Fruit fly (Drosophila melanogaster) whole organism, embryonic: ENCODE results near the gene RhoGAP93B.

Source experiments
- ATbp ChIP-seq: fragments of 200-800 bp; sonication (Bioruptor generic); optimal IDR thresholded peaks from 2 replicates; lab custom pipeline; 2017; ENCODE audit warnings: missing biosample characterization, mild to moderate bottlenecking, missing genetic modification characterization, missing genetic modification reagents
- Ada2b ChIP-seq: fragments of 200-800 bp; sonication (Bioruptor generic); IDR thresholded peaks from 2 replicates; pipeline ENCODE4 v1.3.6; 2022; ENCODE audit warnings: missing biosample characterization, missing genetic modification characterization
- Atf-2 ChIP-seq: fragments of 200-800 bp; sonication (Bioruptor generic); optimal IDR thresholded peaks from 2 replicates; lab custom pipeline; 2016; ENCODE audit warnings: missing biosample characterization, missing genetic modification characterization
- Atf3 ChIP-seq: fragments of 200-800 bp; sonication (Bioruptor generic); optimal IDR thresholded peaks from 3 replicates; lab custom pipeline; 2016; ENCODE audit warnings: missing biosample characterization, missing genetic modification characterization
- B-H2 ChIP-seq: fragments of 200-800 bp; sonication (Bioruptor generic); optimal IDR thresholded peaks from 2 replicates; lab custom pipeline; 2018; ENCODE audit warnings: missing biosample characterization, mild to moderate bottlenecking, missing genetic modification characterization
- Bgb ChIP-seq: fragments of 200-800 bp; sonication (Bioruptor generic); IDR thresholded peaks from 2 replicates; pipeline ENCODE4 v1.3.6; 2022; ENCODE audit warnings: missing biosample characterization, missing genetic modification characterization; ENCODE audit not compliant: partially characterized antibody
- BtbVII ChIP-seq: fragments of 200-800 bp; sonication (Bioruptor generic); optimal IDR thresholded peaks from 3 replicates; lab custom pipeline; 2017; ENCODE audit warnings: missing biosample characterization, mild to moderate bottlenecking, missing genetic modification characterization
- CG14050 ChIP-seq: fragments of 200-800 bp; sonication (Bioruptor generic); IDR thresholded peaks from 3 replicates; pipeline ENCODE4 v1.3.6; 2022; ENCODE audit warnings: missing biosample characterization, missing genetic modification characterization
- CG16863 ChIP-seq: fragments of 200-800 bp; sonication (Bioruptor generic); optimal IDR thresholded peaks from 3 replicates; lab custom pipeline; 2016; ENCODE audit warnings: missing biosample characterization, missing genetic modification characterization
- CG18011 ChIP-seq: fragments of 200-800 bp; sonication (Bioruptor generic); optimal IDR thresholded peaks from 2 replicates; lab custom pipeline; 2017; ENCODE audit warnings: missing biosample characterization, missing genetic modification characterization, mild to moderate bottlenecking, moderate library complexity, missing genotype
- CG2678 ChIP-seq: fragments of 200-800 bp; sonication (Bioruptor generic); optimal IDR thresholded peaks from 3 replicates; lab custom pipeline; 2019; ENCODE audit warnings: missing biosample characterization, mild to moderate bottlenecking, missing genetic modification characterization, moderate library complexity
- CG30431 ChIP-seq: fragments of 200-800 bp; sonication (Bioruptor generic); optimal IDR thresholded peaks from 2 replicates; lab custom pipeline; 2017; ENCODE audit warnings: missing biosample characterization, missing genetic modification characterization
- CG33213 ChIP-seq: fragments of 200-800 bp; sonication (Bioruptor generic); optimal IDR thresholded peaks from 3 replicates; lab custom pipeline; 2016; ENCODE audit warnings: missing biosample characterization, missing genetic modification characterization
- CG4282 ChIP-seq: fragments of 200-800 bp; sonication (Bioruptor generic); optimal IDR thresholded peaks from 2 replicates; lab custom pipeline; 2016; ENCODE audit warnings: missing biosample characterization, missing genetic modification characterization
- CG5180 ChIP-seq: fragments of 200-800 bp; sonication (Bioruptor generic); optimal IDR thresholded peaks from 3 replicates; lab custom pipeline; 2017; ENCODE audit warnings: missing biosample characterization, missing genetic modification characterization, mild to moderate bottlenecking, moderate library complexity, missing genetic modification reagents
- CG6272 ChIP-seq: fragments of 200-800 bp; sonication (Bioruptor generic); IDR thresholded peaks from 2 replicates; pipeline ENCODE4 v1.3.6; 2022; ENCODE audit warnings: missing biosample characterization, missing genetic modification characterization
- CG6813 ChIP-seq: fragments of 200-800 bp; sonication (Bioruptor generic); optimal IDR thresholded peaks from 2 replicates; lab custom pipeline; 2017; ENCODE audit warnings: missing biosample characterization, missing genetic modification characterization, mild to moderate bottlenecking, moderate library complexity, missing genetic modification reagents
- CG6854 ChIP-seq: fragments of 200-800 bp; sonication (Bioruptor generic); optimal IDR thresholded peaks from 3 replicates; lab custom pipeline; 2017; ENCODE audit warnings: missing biosample characterization, mild to moderate bottlenecking, missing genetic modification characterization
- CG7357 ChIP-seq: fragments of 200-800 bp; sonication (Bioruptor generic); IDR thresholded peaks from 3 replicates; pipeline ENCODE4 v1.3.6; 2022; ENCODE audit warnings: missing biosample characterization, missing genetic modification characterization
- CG8944 ChIP-seq: fragments of 200-800 bp; sonication (Bioruptor generic); optimal IDR thresholded peaks from 3 replicates; lab custom pipeline; 2016; ENCODE audit warnings: missing biosample characterization, missing genetic modification characterization
- Dip3 ChIP-seq: fragments of 200-800 bp; sonication (Bioruptor generic); optimal IDR thresholded peaks from 3 replicates; lab custom pipeline; 2016; ENCODE audit warnings: missing biosample characterization, missing genetic modification characterization
- Gsc ChIP-seq: fragments of 200-800 bp; sonication (Bioruptor generic); IDR thresholded peaks from 2 replicates; pipeline ENCODE4 v1.3.6; 2022; ENCODE audit warnings: missing biosample characterization, missing genetic modification characterization
- H15 ChIP-seq: fragments of 200-800 bp; sonication (Bioruptor generic); IDR thresholded peaks from 3 replicates; pipeline ENCODE4 v1.3.6; 2022; ENCODE audit warnings: missing biosample characterization, missing genetic modification characterization
- HLHmδ ChIP-seq: fragments of 200-800 bp; sonication (Bioruptor generic); optimal IDR thresholded peaks from 2 replicates; lab custom pipeline; 2018; ENCODE audit warnings: missing biosample characterization, mild to moderate bottlenecking, missing genetic modification characterization, moderate library complexity
- HmgZ ChIP-seq: fragments of 200-800 bp; sonication (Bioruptor generic); optimal IDR thresholded peaks from 2 replicates; lab custom pipeline; 2018; ENCODE audit warnings: missing biosample characterization, mild to moderate bottlenecking, missing genetic modification characterization
- NfI ChIP-seq: fragments of 200-800 bp; sonication (Bioruptor generic); optimal IDR thresholded peaks from 3 replicates; lab custom pipeline; 2018; ENCODE audit warnings: missing biosample characterization, mild to moderate bottlenecking, missing genetic modification characterization, moderate library complexity
- Sry-β ChIP-seq: fragments of 200-800 bp; sonication (Bioruptor generic); optimal IDR thresholded peaks from 2 replicates; lab custom pipeline; 2018; ENCODE audit warnings: missing biosample characterization, mild to moderate bottlenecking, missing genetic modification characterization, moderate library complexity
- Stat92E ChIP-seq, 3 experiments: fragments of >200 bp in 2 of 3; fragments of 200-800 bp in 1 of 3; sonication (Bioruptor generic) in 1 of 3; optimal IDR thresholded peaks; 2 replicates each; lab custom pipeline; 2017 to 2019; ENCODE audit warnings: missing biosample characterization in 3 of 3, missing genetic modification characterization in 3 of 3, mild to moderate bottlenecking in 1 of 3, moderate library complexity in 1 of 3
- ci ChIP-seq: fragments of 200-800 bp; sonication (Bioruptor generic); IDR thresholded peaks from 3 replicates; pipeline ENCODE4 v1.3.6; 2022; ENCODE audit warnings: missing biosample characterization, missing genetic modification characterization
- corto ChIP-seq: fragments of 200-800 bp; sonication (Bioruptor generic); optimal IDR thresholded peaks from 2 replicates; lab custom pipeline; 2016; ENCODE audit warnings: missing biosample characterization, mild to moderate bottlenecking, missing genetic modification characterization, moderate library complexity
- dm ChIP-seq: fragments of 200-800 bp; sonication (Bioruptor generic); optimal IDR thresholded peaks from 3 replicates; lab custom pipeline; 2016; ENCODE audit warnings: missing biosample characterization, missing genetic modification characterization
- nerfin-2 ChIP-seq: fragments of 200-800 bp; sonication (Bioruptor generic); IDR thresholded peaks from 2 replicates; pipeline ENCODE4 v1.3.6; 2022; ENCODE audit warnings: missing biosample characterization, missing genetic modification characterization; ENCODE audit not compliant: partially characterized antibody
- onecut ChIP-seq: fragments of 200-800 bp; sonication (Bioruptor generic); IDR thresholded peaks from 2 replicates; pipeline ENCODE4 v1.3.6; 2022; ENCODE audit warnings: missing biosample characterization, missing genetic modification characterization
- p53 ChIP-seq: fragments of 200-800 bp; sonication (Bioruptor generic); optimal IDR thresholded peaks from 2 replicates; lab custom pipeline; 2016; ENCODE audit warnings: missing biosample characterization, missing genetic modification characterization
- psq ChIP-seq: fragments of 200-800 bp; sonication (Bioruptor generic); optimal IDR thresholded peaks from 2 replicates; lab custom pipeline; 2017; ENCODE audit warnings: missing biosample characterization, missing genetic modification characterization
- sc ChIP-seq, 3 experiments: fragments of >200 bp in 2 of 3; fragments of 200-800 bp in 1 of 3; sonication (Bioruptor generic) in 1 of 3; optimal IDR thresholded peaks; 2 replicates in 2 of 3; 3 replicates in 1 of 3; lab custom pipeline; 2017; ENCODE audit warnings: mild to moderate bottlenecking in 1 of 3, missing biosample characterization in 1 of 3, missing genetic modification characterization in 1 of 3, missing genetic modification reagents in 1 of 3
- schlank ChIP-seq: fragments of 200-800 bp; sonication (Bioruptor generic); optimal IDR thresholded peaks from 2 replicates; lab custom pipeline; 2018; ENCODE audit warnings: missing biosample characterization, mild to moderate bottlenecking, missing genetic modification characterization
- sens-2 ChIP-seq: fragments of 200-800 bp; sonication (Bioruptor generic); IDR thresholded peaks from 2 replicates; pipeline ENCODE4 v1.3.6; 2022; ENCODE audit warnings: missing biosample characterization, missing genetic modification characterization
- seq ChIP-seq: fragments of 200-800 bp; sonication (Bioruptor generic); IDR thresholded peaks from 2 replicates; pipeline ENCODE4 v1.3.6; 2022; ENCODE audit warnings: missing biosample characterization, missing genetic modification characterization
- sqz ChIP-seq: fragments of 200-800 bp; sonication (Bioruptor generic); optimal IDR thresholded peaks from 3 replicates; lab custom pipeline; 2018; ENCODE audit warnings: missing biosample characterization, mild to moderate bottlenecking, missing genetic modification characterization
- z ChIP-seq: fragments of 200-800 bp; sonication (Bioruptor generic); IDR thresholded peaks from 3 replicates; pipeline ENCODE4 v1.3.6; 2022; ENCODE audit warnings: missing biosample characterization, missing genetic modification characterization
- zen2 ChIP-seq: fragments of 200-800 bp; sonication (Bioruptor generic); IDR thresholded peaks from 3 replicates; pipeline ENCODE4 v1.3.6; 2022; ENCODE audit warnings: missing biosample characterization, missing genetic modification characterization; ENCODE audit not compliant: partially characterized antibody
- zf30C ChIP-seq: fragments of 200-800 bp; sonication (Bioruptor generic); optimal IDR thresholded peaks from 3 replicates; lab custom pipeline; 2018; ENCODE audit warnings: missing biosample characterization, mild to moderate bottlenecking, missing genetic modification characterization

RhoGAP93B gene

dm6 chr3R:21112742-21113465, 15.3 kb upstream of the RhoGAP93B start (continued):
- TF ChIP-seq HmgZ (tag; lab: Kevin White, UChicago) (peak; percentile 91), corto (GFP tag; lab: Kevin White, UChicago) (no peak), CG14050 (GFP tag; lab: Robert Waterston, UW) (peak; percentile 74), sc (optimal IDR thresholded peaks at IDR 0.05; lab: Kevin White, UChicago) (no peak), sc (GFP tag; optimal IDR thresholded peaks at IDR 0.05; lab: Kevin White, UChicago) (peak; percentile 72), CG30431 (GFP tag; lab: Kevin White, UChicago) (peak; percentile 78), Atf-2 (GFP tag; lab: Kevin White, UChicago) (peak; percentile 90), HLHmδ (GFP tag; lab: Kevin White, UChicago) (no peak), Stat92E (GFP tag; optimal IDR thresholded peaks at IDR 0.05; lab: Kevin White, UChicago) (no peak), CG4282 (GFP tag; lab: Kevin White, UChicago) (peak; percentile 83), Bgb (GFP tag; lab: Robert Waterston, UW) (no peak), CG7357 (GFP tag; lab: Robert Waterston, UW) (peak; percentile 74), CG5180 (GFP tag; lab: Kevin White, UChicago) (peak; percentile 40), dm (peak; percentile 81), NfI (GFP tag; lab: Kevin White, UChicago) (peak; percentile 87), zf30C (peak; percentile 88), CG8944 (peak; percentile 61), ci (peak; percentile 94), B-H2 (peak; percentile 63), schlank (tag; lab: Kevin White, UChicago) (peak; percentile 72), CG18011 (GFP tag; lab: Kevin White, UChicago) (peak; percentile 75), CG6272 (GFP tag; lab: Robert Waterston, UW) (peak; percentile 61), seq (GFP tag; lab: Robert Waterston, UW) (peak; percentile 80), nerfin-2 (GFP tag; lab: Robert Waterston, UW) (no peak), CG6813 (GFP tag; lab: Kevin White, UChicago) (peak; percentile 91), BtbVII (peak; percentile 86), sqz (no peak), Ada2b (GFP tag; lab: Robert Waterston, UW) (peak; percentile 90), psq (GFP tag; lab: Kevin White, UChicago) (peak; percentile 61), Dip3 (GFP tag; lab: Kevin White, UChicago) (peak; percentile 87), CG16863 (peak; percentile 87), zen2 (no peak), sens-2 (GFP tag; lab: Robert Waterston, UW) (peak; percentile 73), CG33213 (GFP tag; lab: Kevin White, UChicago) (peak; percentile 83), z (GFP tag; lab: Robert Waterston, UW) (no peak), CG6854 (GFP tag; lab: Kevin White, UChicago) (peak; percentile 79), Gsc (GFP tag; lab: Robert Waterston, UW) (0 out of 2 replicates have a peak, but pooled peaks have one; percentile 24), ATbp (GFP tag; lab: Kevin White, UChicago) (peak; percentile 94), p53 (GFP tag; lab: Kevin White, UChicago) (peak; percentile 46), Atf3 (GFP tag; lab: Kevin White, UChicago) (peak; percentile 77), Sry-β (GFP tag; lab: Kevin White, UChicago) (peak; percentile 50), onecut (GFP tag; lab: Robert Waterston, UW) (peak; percentile 74), CG2678 (tag; lab: Kevin White, UChicago) (no peak), H15 (GFP tag; lab: Robert Waterston, UW) (peak; percentile 84)
